Worm (Caenorhabditis elegans) whole organism, late embryonic: Measurements from ENCODE around the gene C06C3.4.

Source experiments
- C08G9.2 ChIP-seq: sonication (generic microtip); optimal IDR thresholded peaks from 2 replicates; lab custom pipeline; 2016; ENCODE audit warnings: mild to moderate bottlenecking, missing genetic modification characterization, moderate library complexity, missing compliant biosample characterization
- ahr-1 ChIP-seq: sonication (generic microtip); optimal IDR thresholded peaks from 2 replicates; lab custom pipeline; 2016; ENCODE audit warnings: missing genetic modification characterization, missing compliant biosample characterization
- ceh-2 ChIP-seq: sonication (generic microtip); optimal IDR thresholded peaks from 2 replicates; lab custom pipeline; 2016; ENCODE audit warnings: missing genotype, missing genetic modification characterization, missing compliant biosample characterization
- ceh-6 ChIP-seq: fragments of 200-800 bp; sonication (Bioruptor generic); optimal IDR thresholded peaks from 2 replicates; lab custom pipeline; 2018; ENCODE audit warnings: mild to moderate bottlenecking, missing genetic modification characterization, missing compliant biosample characterization
- pha-4 ChIP-seq: fragments of 150-350 bp; optimal IDR thresholded peaks from 2 replicates; lab custom pipeline; 2018; ENCODE audit warnings: missing biosample characterization, missing genetic modification reagents, missing genetic modification characterization
- pros-1 ChIP-seq: fragments of 150-350 bp; optimal IDR thresholded peaks from 2 replicates; lab custom pipeline; 2014; ENCODE audit warnings: missing biosample characterization, missing genetic modification reagents, missing genetic modification characterization
- tbx-2 ChIP-seq: sonication (generic microtip); optimal IDR thresholded peaks from 2 replicates; lab custom pipeline; 2016; ENCODE audit warnings: missing genetic modification characterization, missing compliant biosample characterization
- tbx-7 ChIP-seq: sonication (generic microtip); optimal IDR thresholded peaks from 2 replicates; lab custom pipeline; 2016; ENCODE audit warnings: missing genotype, missing genetic modification characterization, missing compliant biosample characterization

DNA sequence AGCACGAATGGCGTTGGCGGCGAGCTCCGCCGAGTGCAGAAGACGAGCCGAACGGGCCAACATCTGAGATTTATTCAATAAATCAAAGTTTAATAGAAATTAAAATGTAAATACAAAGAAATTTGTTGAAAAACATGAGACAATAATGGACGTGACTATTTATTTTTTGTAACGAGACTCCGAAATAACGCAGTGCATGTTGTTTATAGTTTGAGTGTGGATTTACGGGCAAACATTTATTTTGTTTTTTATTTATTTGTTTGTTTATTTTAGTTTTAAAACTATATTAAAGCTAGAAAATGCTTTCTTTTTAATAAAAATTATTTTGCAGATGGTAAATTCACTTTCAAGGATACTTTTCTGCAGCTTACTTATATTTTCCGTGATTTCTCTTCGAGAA lies 20.4 kb upstream of the C06C3.4 start, which contains the start of the genes sdhb-1 and cup-15:
- TF ChIP-seq ahr-1 (tag; lab: Kevin White, UChicago) (no peak), C08G9.2 (no peak), tbx-2 (no peak), tbx-7 (tag; lab: Kevin White, UChicago) (no peak), pros-1 (tag; lab: Kevin White, UChicago) (no peak), pha-4 (tag; lab: Kevin White, UChicago) (no peak), ceh-6 (no peak), ceh-2 (no peak)
